Worm (Caenorhabditis elegans): Measurements from ENCODE around the gene C27F2.10.

DNA sequence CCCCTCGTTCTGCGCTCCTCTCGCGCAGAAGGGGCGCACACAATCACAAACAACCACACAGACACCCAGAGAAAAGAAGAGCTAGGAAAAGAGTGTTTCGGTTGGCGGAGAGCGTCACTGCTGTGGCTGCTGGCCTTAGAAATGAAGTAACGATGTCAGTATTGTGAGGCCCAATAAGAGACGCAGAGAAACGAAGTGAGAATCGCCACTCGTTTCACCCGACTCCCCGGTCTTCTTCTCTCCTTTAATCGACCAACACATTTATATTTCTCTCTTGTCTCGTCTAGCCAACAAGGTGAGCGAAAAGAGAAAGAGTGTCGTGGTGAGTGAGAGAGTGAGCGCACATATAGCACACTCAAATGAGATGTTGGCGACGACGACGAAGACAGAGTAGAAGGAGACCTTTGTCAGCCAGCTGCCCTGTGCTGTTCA, 27.2 kb upstream of the C27F2.10 start:
- TF ChIP-seq ces-1 (GFP tag; optimal IDR thresholded peaks at IDR 0.05) = peak; percentile 97
- TF ChIP-seq unc-62 (GFP tag; optimal IDR thresholded peaks at IDR 0.05) = peak; percentile 94
- no peak for TF ChIP-seq elt-1 (tag; optimal IDR thresholded peaks at IDR 0.05; ENCODE audit: borderline replicate concordance, insufficient read depth)
- no peak for TF ChIP-seq nhr-28 (tag; optimal IDR thresholded peaks at IDR 0.05)
- TF ChIP-seq mab-5 (tag; optimal IDR thresholded peaks at IDR 0.05) = no peak
- TF ChIP-seq cnd-1 (tag; optimal IDR thresholded peaks at IDR 0.05) = peak; percentile 68
- no peak for TF ChIP-seq bed-3 (GFP tag; optimal IDR thresholded peaks at IDR 0.05)
- TF ChIP-seq nhr-237 (tag; optimal IDR thresholded peaks at IDR 0.05) = peak; percentile 63
- TF ChIP-seq zip-8 (tag; optimal IDR thresholded peaks at IDR 0.05) = peak; percentile 2
- TF ChIP-seq elt-3 (tag; optimal IDR thresholded peaks at IDR 0.05) = no peak
- peak; percentile 26 for TF ChIP-seq blmp-1 (tag; optimal IDR thresholded peaks at IDR 0.05)

Measured in whole organism, mixed stage, embryonic.